Worm (Caenorhabditis elegans) whole organism, late embryonic: ENCODE data around the gene Y54G11A.2.
A peak's percentile ranks its signal among the peaks of the same experiment; 100 is the strongest.

Source experiments
- ama-1 ChIP-seq: fragments of 150-350 bp; optimal IDR thresholded peaks from 2 replicates; lab custom pipeline; 2014
- ceh-48 ChIP-seq: sonication (generic microtip); optimal IDR thresholded peaks from 2 replicates; lab custom pipeline; 2016; ENCODE audit warnings: missing genetic modification characterization, inconsistent platforms, missing compliant biosample characterization
- sox-2 ChIP-seq: fragments of 200-800 bp; sonication (Bioruptor generic); IDR thresholded peaks from 2 replicates; pipeline ENCODE4 v1.3.6; 2022; ENCODE audit warnings: missing genetic modification reagents, missing genetic modification characterization, missing compliant biosample characterization

DNA sequence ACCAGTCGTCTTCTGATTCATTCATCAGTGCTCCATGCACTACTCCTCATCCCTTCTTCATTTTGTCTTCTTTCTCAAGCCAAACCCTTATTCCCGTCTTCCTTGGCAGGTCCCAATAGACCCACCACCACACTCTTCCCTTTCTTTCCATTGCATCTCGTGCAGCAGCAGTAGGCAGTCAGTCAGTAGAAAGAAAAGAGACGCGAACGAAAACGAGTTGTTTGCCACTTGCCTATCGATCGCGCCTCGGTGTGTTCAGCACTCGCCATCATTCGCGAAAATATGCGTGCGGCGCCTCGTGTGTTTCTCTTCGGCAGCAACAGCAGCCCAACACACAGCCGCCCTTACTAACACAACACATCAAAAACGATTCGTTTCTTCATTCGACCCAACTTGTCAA lies 2.7 kb upstream of the Y54G11A.2 start:
- no peak for TF ChIP-seq sox-2 (GFP tag; lab: Robert Waterston, UW)
- peak; percentile 68 for TF ChIP-seq ceh-48 (tag; lab: Kevin White, UChicago)
- peak; percentile 64 for TF ChIP-seq ama-1 (lab: Kevin White, UChicago)
